Worm (Caenorhabditis elegans): ENCODE measurements around the gene srh-284.

srh-284 gene

ce11 chrV:17773108-17773507 lies 5.8 kb downstream of the srh-284 start, which contains the start of gene sre-21:
Gene sre-21 (minus strand): TSS chrV:17773208.
- TF ChIP-seq hlh-26 (GFP tag; conservative IDR thresholded peaks at IDR 0.05) (no peak), hrde-1 (tag; optimal IDR thresholded peaks at IDR 0.05; ENCODE audit: borderline replicate concordance) (no peak), madf-8 (GFP tag; conservative IDR thresholded peaks at IDR 0.05) (no peak), F52B5.7 (tag; optimal IDR thresholded peaks at IDR 0.05) (no peak), madf-10 (tag; optimal IDR thresholded peaks at IDR 0.05) (no peak), ama-1 (optimal IDR thresholded peaks at IDR 0.05) (no peak), ama-1 (GFP tag; optimal IDR thresholded peaks at IDR 0.05) (no peak), ceh-40 (GFP tag; IDR thresholded peaks at IDR 0.05) (no peak), snpc-1.3 (tag; optimal IDR thresholded peaks at IDR 0.05; ENCODE audit: insufficient read depth) (no peak)

ce11 chrV:17777127-17777526 lies 9.8 kb downstream of the srh-284 start, which contains the start of gene ddo-1:
Gene ddo-1 (minus strand): TSS chrV:17777227.
- TF ChIP-seq ZK185.1 (tag; optimal IDR thresholded peaks at IDR 0.05; ENCODE audit: poor library complexity, severe bottlenecking) (no peak), lsl-1 (GFP tag; optimal IDR thresholded peaks at IDR 0.05) (no peak), snpc-3.4 (tag; optimal IDR thresholded peaks at IDR 0.05) (no peak), pha-4 (tag; optimal IDR thresholded peaks at IDR 0.05) (no peak), rpc-1 (optimal IDR thresholded peaks at IDR 0.05) (no peak), rpc-1 (tag; optimal IDR thresholded peaks at IDR 0.05) (no peak), ekl-4 (GFP tag; IDR thresholded peaks at IDR 0.05) (no peak), aptf-2 (GFP tag; conservative IDR thresholded peaks at IDR 0.05) (no peak), cebp-1 (GFP tag; IDR thresholded peaks at IDR 0.05) (no peak), cebp-1 (tag; optimal IDR thresholded peaks at IDR 0.05) (no peak), Y79H2A.3 (GFP tag; conservative IDR thresholded peaks at IDR 0.05) (no peak), repo-1 (tag; optimal IDR thresholded peaks at IDR 0.05) (no peak), B0019.2 (GFP tag; conservative IDR thresholded peaks at IDR 0.05) (no peak), egrh-3 (GFP tag; IDR thresholded peaks at IDR 0.05) (no peak), mcd-1 (GFP tag; IDR thresholded peaks at IDR 0.05) (no peak), unc-130 (GFP tag; optimal IDR thresholded peaks at IDR 0.05) (no peak), F49E8.2 (tag; optimal IDR thresholded peaks at IDR 0.05; ENCODE audit: insufficient read depth) (no peak), dpl-1 (GFP tag; optimal IDR thresholded peaks at IDR 0.05) (no peak), pbrm-1 (GFP tag; IDR thresholded peaks at IDR 0.05) (no peak)

DNA sequence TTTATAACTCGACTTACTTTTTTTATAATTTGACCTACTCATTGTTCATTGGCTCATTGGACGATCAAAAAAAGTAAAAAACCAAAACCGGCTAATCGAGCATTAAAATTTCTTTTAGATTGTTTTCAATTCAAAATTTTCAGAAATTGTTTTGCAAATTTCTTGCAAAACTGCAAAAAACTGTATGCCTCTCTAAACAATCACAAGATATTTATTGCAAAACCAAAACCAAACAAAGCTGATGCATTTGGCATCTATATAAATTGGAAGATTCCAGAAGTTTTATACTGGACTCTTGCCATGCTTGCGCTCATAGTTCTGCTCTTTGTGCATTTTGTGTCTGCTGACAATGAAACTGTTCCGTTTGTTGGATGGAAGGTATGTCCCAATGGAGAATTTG lies 10.3 kb downstream of the srh-284 start, which contains the start of gene C47A10.12:
TSS of gene C47A10.12 (plus strand) at position 301 of the 400 bp plus-strand sequence.
- TF ChIP-seq cebp-2 (GFP tag; IDR thresholded peaks at IDR 0.05) (no peak), nfya-1 (tag; optimal IDR thresholded peaks at IDR 0.05; ENCODE audit: borderline replicate concordance, insufficient read depth) (no peak), dpff-1 (tag; optimal IDR thresholded peaks at IDR 0.05) (no peak), F22D6.2 (tag; optimal IDR thresholded peaks at IDR 0.05) (no peak), nfyb-1 (GFP tag; IDR thresholded peaks at IDR 0.05) (no peak), C17E4.6 (GFP tag; IDR thresholded peaks at IDR 0.05) (no peak)

DNA sequence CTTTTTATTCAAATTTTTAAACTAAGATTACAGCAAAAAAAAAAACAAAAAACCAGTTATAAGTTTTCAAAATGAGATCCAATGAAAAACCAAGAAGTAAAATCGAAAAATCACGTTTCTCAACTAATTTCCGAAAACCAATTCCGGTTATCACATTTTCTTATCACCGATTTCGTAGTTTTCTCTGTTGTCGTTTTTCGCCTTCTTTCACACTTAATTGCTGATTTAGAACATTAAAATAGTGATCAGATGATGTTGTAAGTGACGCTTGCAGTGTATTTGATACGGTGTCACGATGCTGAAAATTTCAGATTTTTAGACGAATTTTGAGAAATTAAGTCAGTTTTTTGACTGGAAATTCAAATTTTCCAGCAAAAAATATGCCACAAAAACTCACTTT lies 12.9 kb downstream of the srh-284 start:
- TF ChIP-seq ceh-91 (GFP tag; IDR thresholded peaks at IDR 0.05) (no peak), nhr-80 (tag; optimal IDR thresholded peaks at IDR 0.05) (peak; percentile 56), snpc-4 (GFP tag; optimal IDR thresholded peaks at IDR 0.05) (no peak), snpc-4 (tag; optimal IDR thresholded peaks at IDR 0.05) (peak in 1 of 4 experiments; percentile 10), madf-3 (GFP tag; IDR thresholded peaks at IDR 0.05) (no peak), B0261.1 (tag; optimal IDR thresholded peaks at IDR 0.05) (no peak), snpc-1.1 (tag; optimal IDR thresholded peaks at IDR 0.05; ENCODE audit: insufficient read depth) (no peak), gei-17 (GFP tag; optimal IDR thresholded peaks at IDR 0.05) (no peak), let-607 (tag; optimal IDR thresholded peaks at IDR 0.05) (no peak), hmg-20 (GFP tag; IDR thresholded peaks at IDR 0.05) (no peak)
